Worm (Caenorhabditis elegans) whole organism, young adult: ENCODE results near the gene K04C2.8.
A peak's percentile ranks its signal among the peaks of the same experiment; 100 is the strongest.

Experiments
- C17E4.6 ChIP-seq: fragments of 200-800 bp; sonication (Bioruptor generic); IDR thresholded peaks from 2 replicates; pipeline ENCODE4 v1.3.6; 2022; ENCODE audit warnings: missing genetic modification reagents, missing genetic modification characterization, missing compliant biosample characterization
- F33H1.4 ChIP-seq: fragments of 200-800 bp; sonication (Bioruptor generic); IDR thresholded peaks from 2 replicates; pipeline ENCODE4 v1.3.6; 2022; ENCODE audit warnings: missing genetic modification reagents, missing genetic modification characterization, missing compliant biosample characterization
- F37B4.10 ChIP-seq: fragments of 200-800 bp; sonication (Bioruptor generic); IDR thresholded peaks from 2 replicates; pipeline ENCODE4 v1.3.6; 2022; ENCODE audit warnings: missing genetic modification characterization, missing compliant biosample characterization
- F49E8.2 ChIP-seq: sonication (generic microtip); optimal IDR thresholded peaks from 3 replicates; lab custom pipeline; 2017; ENCODE audit warnings: missing genetic modification characterization, mild to moderate bottlenecking, missing compliant biosample characterization, antibody characterized with exemption, moderate library complexity; ENCODE audit not compliant: insufficient read depth
- F55B11.4 ChIP-seq: sonication (generic microtip); optimal IDR thresholded peaks from 2 replicates; lab custom pipeline; 2016; ENCODE audit warnings: missing compliant biosample characterization, missing genetic modification characterization, borderline replicate concordance; ENCODE audit not compliant: insufficient read depth
- T07F8.4 ChIP-seq: sonication (generic microtip); optimal IDR thresholded peaks from 2 replicates; lab custom pipeline; 2016; ENCODE audit warnings: mild to moderate bottlenecking, missing genetic modification characterization, moderate library complexity, missing compliant biosample characterization
- Y56A3A.18 ChIP-seq: fragments of 200-800 bp; sonication (Bioruptor generic); IDR thresholded peaks from 2 replicates; pipeline ENCODE4 v1.3.6; 2022; ENCODE audit warnings: missing genetic modification reagents, missing genetic modification characterization, missing compliant biosample characterization
- akir-1 ChIP-seq: fragments of 200-800 bp; sonication (Bioruptor generic); optimal IDR thresholded peaks from 2 replicates; lab custom pipeline; 2018; ENCODE audit warnings: mild to moderate bottlenecking, missing genetic modification characterization, moderate library complexity, missing compliant biosample characterization
- atf-7 ChIP-seq: sonication (generic microtip); optimal IDR thresholded peaks from 2 replicates; lab custom pipeline; 2017; ENCODE audit warnings: mild to moderate bottlenecking, missing genetic modification characterization, missing compliant biosample characterization
- attf-3 ChIP-seq: fragments of 200-800 bp; sonication (Bioruptor generic); conservative IDR thresholded peaks from 2 replicates; pipeline ENCODE4 v1.3.6; 2022; ENCODE audit warnings: missing genetic modification reagents, missing genetic modification characterization, missing compliant biosample characterization
- bed-2 ChIP-seq: fragments of 200-800 bp; sonication (Bioruptor generic); IDR thresholded peaks from 2 replicates; pipeline ENCODE4 v1.3.6; 2022; ENCODE audit warnings: missing genetic modification reagents, missing genetic modification characterization, missing compliant biosample characterization
- cebp-2 ChIP-seq: fragments of 200-800 bp; sonication (Bioruptor generic); IDR thresholded peaks from 2 replicates; pipeline ENCODE4 v1.3.6; 2022; ENCODE audit warnings: missing genetic modification characterization, missing compliant biosample characterization
- ceh-100 ChIP-seq: fragments of 200-800 bp; sonication (Bioruptor generic); IDR thresholded peaks from 2 replicates; pipeline ENCODE4 v1.3.6; 2022; ENCODE audit warnings: missing genetic modification reagents, missing genetic modification characterization, missing compliant biosample characterization
- ceh-79 ChIP-seq: sonication (generic microtip); optimal IDR thresholded peaks from 2 replicates; lab custom pipeline; 2017; ENCODE audit warnings: mild to moderate bottlenecking, missing genetic modification characterization, missing compliant biosample characterization
- ceh-91 ChIP-seq: fragments of 200-800 bp; sonication (Bioruptor generic); IDR thresholded peaks from 2 replicates; pipeline ENCODE4 v1.3.6; 2022; ENCODE audit warnings: missing genetic modification reagents, missing genetic modification characterization, missing compliant biosample characterization
- egl-18 ChIP-seq: fragments of 200-800 bp; sonication (Bioruptor generic); IDR thresholded peaks from 2 replicates; pipeline ENCODE4 v1.3.6; 2022; ENCODE audit warnings: missing genetic modification reagents, missing genetic modification characterization, missing compliant biosample characterization
- egl-44 ChIP-seq: fragments of 200-800 bp; sonication (Bioruptor generic); IDR thresholded peaks from 2 replicates; pipeline ENCODE4 v1.3.6; 2022; ENCODE audit warnings: missing genetic modification reagents, missing genetic modification characterization, missing compliant biosample characterization
- ekl-4 ChIP-seq: fragments of 200-800 bp; sonication (Bioruptor generic); IDR thresholded peaks from 2 replicates; pipeline ENCODE4 v1.3.6; 2022; ENCODE audit warnings: missing genetic modification reagents, missing genetic modification characterization, missing compliant biosample characterization
- gei-17 ChIP-seq: fragments of 200-800 bp; sonication (Bioruptor generic); optimal IDR thresholded peaks from 2 replicates; lab custom pipeline; 2018; ENCODE audit warnings: mild to moderate bottlenecking, missing genetic modification characterization, missing compliant biosample characterization
- him-1 ChIP-seq: sonication (generic microtip); optimal IDR thresholded peaks from 2 replicates; lab custom pipeline; 2016; ENCODE audit warnings: missing genotype, missing genetic modification reagents, missing genetic modification characterization, missing compliant biosample characterization
- hlh-12 ChIP-seq: sonication (generic microtip); optimal IDR thresholded peaks from 2 replicates; lab custom pipeline; 2016; ENCODE audit warnings: missing genetic modification characterization, missing compliant biosample characterization
- hmg-1.2 ChIP-seq: fragments of 200-800 bp; sonication (Bioruptor generic); IDR thresholded peaks from 2 replicates; pipeline ENCODE4 v1.3.6; 2022; ENCODE audit warnings: missing genetic modification reagents, missing genetic modification characterization, missing compliant biosample characterization
- let-526 ChIP-seq: fragments of 200-800 bp; sonication (Bioruptor generic); IDR thresholded peaks from 2 replicates; pipeline ENCODE4 v1.3.6; 2022; ENCODE audit warnings: missing genetic modification reagents, missing genetic modification characterization, missing compliant biosample characterization
- let-607 ChIP-seq, 2 experiments: fragments of 200-800 bp in 1 of 2; sonication (Bioruptor generic) in 1 of 2; sonication (generic microtip) in 1 of 2; optimal IDR thresholded peaks; 2 replicates each; lab custom pipeline; 2016 to 2018; ENCODE audit warnings: mild to moderate bottlenecking in 2 of 2, missing compliant biosample characterization in 2 of 2, missing genetic modification characterization in 2 of 2, moderate library complexity in 2 of 2, missing genotype in 1 of 2
- lin-26 ChIP-seq: fragments of 200-800 bp; sonication (Bioruptor generic); IDR thresholded peaks from 2 replicates; pipeline ENCODE4 v1.3.6; 2022; ENCODE audit warnings: missing genetic modification reagents, missing genetic modification characterization, missing compliant biosample characterization
- lin-40 ChIP-seq: sonication (generic microtip); optimal IDR thresholded peaks from 2 replicates; lab custom pipeline; 2016; ENCODE audit warnings: missing genetic modification characterization, mild to moderate bottlenecking, missing compliant biosample characterization, missing genotype, missing genetic modification reagents
- lin-54 ChIP-seq: fragments of 200-800 bp; sonication (Bioruptor generic); optimal IDR thresholded peaks from 2 replicates; lab custom pipeline; 2018; ENCODE audit warnings: mild to moderate bottlenecking, missing genetic modification characterization, missing compliant biosample characterization
- lsl-1 ChIP-seq: fragments of 200-800 bp; sonication (Bioruptor generic); optimal IDR thresholded peaks from 2 replicates; lab custom pipeline; 2018; ENCODE audit warnings: mild to moderate bottlenecking, missing genetic modification characterization, moderate library complexity, missing compliant biosample characterization
- lsy-27 ChIP-seq: sonication (generic microtip); optimal IDR thresholded peaks from 2 replicates; lab custom pipeline; 2017; ENCODE audit warnings: missing genetic modification characterization, mild to moderate bottlenecking, missing compliant biosample characterization, antibody characterized with exemption, missing genotype, borderline replicate concordance; ENCODE audit not compliant: insufficient read depth
- madf-10 ChIP-seq: sonication (generic microtip); optimal IDR thresholded peaks from 2 replicates; lab custom pipeline; 2016; ENCODE audit warnings: mild to moderate bottlenecking, missing genetic modification characterization, missing compliant biosample characterization
- madf-3 ChIP-seq: fragments of 200-800 bp; sonication (Bioruptor generic); IDR thresholded peaks from 2 replicates; pipeline ENCODE4 v1.3.6; 2022; ENCODE audit warnings: missing genetic modification reagents, missing genetic modification characterization, missing compliant biosample characterization
- mcd-1 ChIP-seq: fragments of 200-800 bp; sonication (Bioruptor generic); IDR thresholded peaks from 2 replicates; pipeline ENCODE4 v1.3.6; 2022; ENCODE audit warnings: missing genetic modification reagents, missing genetic modification characterization, missing compliant biosample characterization
- nfya-2 ChIP-seq: fragments of 200-800 bp; sonication (Bioruptor generic); IDR thresholded peaks from 2 replicates; pipeline ENCODE4 v1.3.6; 2022; ENCODE audit warnings: missing genetic modification reagents, missing genetic modification characterization, missing compliant biosample characterization
- nfyb-1 ChIP-seq: fragments of 200-800 bp; sonication (Bioruptor generic); IDR thresholded peaks from 2 replicates; pipeline ENCODE4 v1.3.6; 2022; ENCODE audit warnings: missing genetic modification reagents, missing genetic modification characterization, missing compliant biosample characterization
- nhr-120 ChIP-seq: fragments of 200-800 bp; sonication (Bioruptor generic); IDR thresholded peaks from 2 replicates; pipeline ENCODE4 v1.3.6; 2022; ENCODE audit warnings: missing genetic modification characterization, missing compliant biosample characterization
- sea-2 ChIP-seq: fragments of 200-800 bp; sonication (Bioruptor generic); IDR thresholded peaks from 2 replicates; pipeline ENCODE4 v1.3.6; 2022; ENCODE audit warnings: missing genetic modification characterization, missing compliant biosample characterization
- snpc-1.1 ChIP-seq: sonication (generic microtip); optimal IDR thresholded peaks from 2 replicates; lab custom pipeline; 2017; ENCODE audit warnings: missing genetic modification characterization, mild to moderate bottlenecking, missing compliant biosample characterization, antibody characterized with exemption, moderate library complexity, missing genotype, missing genetic modification reagents; ENCODE audit not compliant: insufficient read depth
- snpc-3.4 ChIP-seq: sonication (generic microtip); optimal IDR thresholded peaks from 2 replicates; lab custom pipeline; 2017; ENCODE audit warnings: missing genetic modification characterization, mild to moderate bottlenecking, missing compliant biosample characterization, antibody characterized with exemption, moderate library complexity, missing genotype, missing genetic modification reagents
- snpc-4 ChIP-seq, 5 experiments: fragments of 150-350 bp in 1 of 5; sonication (generic microtip) in 4 of 5; optimal IDR thresholded peaks; 2 replicates each; lab custom pipeline; 2014 to 2018; ENCODE audit warnings: missing genetic modification characterization in 5 of 5, missing biosample characterization in 3 of 5, antibody characterized with exemption in 2 of 5, mild to moderate bottlenecking in 2 of 5, missing compliant biosample characterization in 2 of 5, missing genotype in 2 of 5, moderate library complexity in 2 of 5, missing genetic modification reagents in 1 of 5
- sptf-2 ChIP-seq: fragments of 200-800 bp; sonication (Bioruptor generic); optimal IDR thresholded peaks from 2 replicates; lab custom pipeline; 2018; ENCODE audit warnings: mild to moderate bottlenecking, missing genetic modification characterization, missing compliant biosample characterization
- tbp1 ChIP-seq: fragments of 200-800 bp; sonication (Bioruptor generic); optimal IDR thresholded peaks from 2 replicates; lab custom pipeline; 2018; ENCODE audit warnings: mild to moderate bottlenecking, missing genetic modification characterization, missing compliant biosample characterization
- tbx-9 ChIP-seq: sonication (generic microtip); optimal IDR thresholded peaks from 2 replicates; lab custom pipeline; 2016; ENCODE audit warnings: borderline replicate concordance, missing genetic modification characterization, inconsistent platforms, missing compliant biosample characterization
- tlf-1 ChIP-seq: fragments of 200-800 bp; sonication (Bioruptor generic); optimal IDR thresholded peaks from 2 replicates; lab custom pipeline; 2018; ENCODE audit warnings: mild to moderate bottlenecking, missing genetic modification characterization, missing compliant biosample characterization
- unc-130 ChIP-seq: sonication (generic microtip); optimal IDR thresholded peaks from 2 replicates; lab custom pipeline; 2016; ENCODE audit warnings: missing genetic modification reagents, missing genetic modification characterization, missing compliant biosample characterization
- unc-62 ChIP-seq: fragments of 150-350 bp; optimal IDR thresholded peaks from 2 replicates; lab custom pipeline; 2014; ENCODE audit warnings: missing biosample characterization, missing genetic modification reagents, missing genetic modification characterization
- ztf-22 ChIP-seq: fragments of 200-800 bp; sonication (Bioruptor generic); optimal IDR thresholded peaks from 2 replicates; lab custom pipeline; 2018; ENCODE audit warnings: mild to moderate bottlenecking, missing genetic modification characterization, moderate library complexity, missing compliant biosample characterization
- ztf-26 ChIP-seq: sonication (generic microtip); optimal IDR thresholded peaks from 2 replicates; lab custom pipeline; 2017; ENCODE audit warnings: missing genetic modification characterization, missing compliant biosample characterization

K04C2.8 gene

ce11 chrIII:6888497-6888896 is 18.4 kb downstream of the K04C2.8 start (continued):
- TF ChIP-seq snpc-1.1: no peak
- TF ChIP-seq let-526: peak; percentile 53; the same call in 1 of the 2 replicates
- no peak for TF ChIP-seq tbx-9
- TF ChIP-seq F49E8.2 (tag; lab: Kevin White, UChicago): no peak
- TF ChIP-seq hmg-1.2 (GFP tag; lab: Robert Waterston, UW): peak; percentile 59
- peak; percentile 67; the same call in 1 of the 2 replicates for TF ChIP-seq nfyb-1 (GFP tag; lab: Robert Waterston, UW)
- no peak for TF ChIP-seq him-1 (tag; lab: Kevin White, UChicago)
- no peak for TF ChIP-seq Y56A3A.18 (GFP tag; lab: Robert Waterston, UW)
- peak; percentile 81 for TF ChIP-seq lin-26 (GFP tag; lab: Robert Waterston, UW)
- no peak for TF ChIP-seq sea-2
- peak; percentile 54 for TF ChIP-seq lin-40 (tag; lab: Kevin White, UChicago)
- no peak for TF ChIP-seq cebp-2 (GFP tag; lab: Robert Waterston, UW)
- TF ChIP-seq ceh-100: no peak
- no peak for TF ChIP-seq unc-130 (GFP tag; lab: Kevin White, UChicago)
- no peak for TF ChIP-seq atf-7 (tag; lab: Kevin White, UChicago)
- peak; percentile 91 for TF ChIP-seq tbp1 (GFP tag; lab: Kevin White, UChicago)
- TF ChIP-seq madf-10 (tag; lab: Kevin White, UChicago): peak; percentile 5
- no peak for TF ChIP-seq egl-18 (GFP tag; lab: Robert Waterston, UW)
- TF ChIP-seq snpc-3.4 (tag; lab: Kevin White, UChicago): peak; percentile 8
- TF ChIP-seq akir-1 (GFP tag; lab: Kevin White, UChicago): no peak
- TF ChIP-seq hlh-12 (tag; lab: Kevin White, UChicago): no peak
- peak; percentile 43; the same call in 1 of the 2 replicates for TF ChIP-seq mcd-1 (GFP tag; lab: Robert Waterston, UW)
- TF ChIP-seq ztf-26 (tag; lab: Kevin White, UChicago): peak; percentile 26
- no peak for TF ChIP-seq tlf-1 (GFP tag; lab: Kevin White, UChicago)
- no peak for TF ChIP-seq C17E4.6 (GFP tag; lab: Robert Waterston, UW)
- no peak for TF ChIP-seq ceh-91 (GFP tag; lab: Robert Waterston, UW)
- TF ChIP-seq ekl-4 (GFP tag; lab: Robert Waterston, UW): no peak
- peak; percentile 16 for TF ChIP-seq snpc-4 (GFP tag; optimal IDR thresholded peaks at IDR 0.05; lab: Kevin White, UChicago)
- TF ChIP-seq snpc-4 (tag; optimal IDR thresholded peaks at IDR 0.05; lab: Kevin White, UChicago): peak in 3 of 4 experiments; percentile 15 to 45 (median 31)
- no peak for TF ChIP-seq sptf-2 (GFP tag; lab: Kevin White, UChicago)
- no peak for TF ChIP-seq nfya-2
- TF ChIP-seq bed-2 (GFP tag; lab: Robert Waterston, UW): no peak
- TF ChIP-seq gei-17: no peak
- TF ChIP-seq lsy-27: no peak
- TF ChIP-seq ceh-79 (tag; lab: Kevin White, UChicago): no peak
- no peak for TF ChIP-seq unc-62 (GFP tag; lab: Kevin White, UChicago)
- TF ChIP-seq egl-44: 0 out of 2 replicates have a peak, but pooled peaks have one; percentile 83
- no peak for TF ChIP-seq F33H1.4
- no peak for TF ChIP-seq F55B11.4 (tag; lab: Kevin White, UChicago)
- TF ChIP-seq lsl-1 (GFP tag; lab: Kevin White, UChicago): peak; percentile 20
- TF ChIP-seq F37B4.10: no peak
- no peak for TF ChIP-seq let-607 (tag; optimal IDR thresholded peaks at IDR 0.05; lab: Kevin White, UChicago)
- TF ChIP-seq madf-3 (GFP tag; lab: Robert Waterston, UW): 0 out of 2 replicates have a peak, but pooled peaks have one; percentile 19
- TF ChIP-seq ztf-22 (GFP tag; lab: Kevin White, UChicago): no peak
- peak; percentile 21 for TF ChIP-seq T07F8.4 (tag; lab: Kevin White, UChicago)
- no peak for TF ChIP-seq attf-3 (GFP tag; lab: Robert Waterston, UW)
- TF ChIP-seq nhr-120 (GFP tag; lab: Robert Waterston, UW): no peak
- TF ChIP-seq lin-54 (GFP tag; lab: Kevin White, UChicago): peak; percentile 15
